Worm (Caenorhabditis elegans) whole organism, L4 larva: ENCODE results near the gene M70.3.
"Not testable (repeated sequence)": the region's sequence is repeated elsewhere in the genome, so short reads cannot be mapped to it uniquely, and the experiment has no call there.

Source experiments
- ceh-28 ChIP-seq: fragments of 150-350 bp; optimal IDR thresholded peaks from 2 replicates; lab custom pipeline; 2014; ENCODE audit warnings: missing biosample characterization, missing genetic modification reagents, missing genetic modification characterization
- dve-1 ChIP-seq: sonication (generic microtip); optimal IDR thresholded peaks from 2 replicates; lab custom pipeline; 2017; ENCODE audit warnings: antibody characterized with exemption, mild to moderate bottlenecking, missing genetic modification characterization, missing compliant biosample characterization; ENCODE audit not compliant: insufficient read depth
- gei-8 ChIP-seq: fragments of 200-800 bp; sonication (Bioruptor generic); optimal IDR thresholded peaks from 2 replicates; lab custom pipeline; 2018; ENCODE audit warnings: mild to moderate bottlenecking, missing genetic modification characterization, missing compliant biosample characterization
- lin-1 ChIP-seq: fragments of 200-800 bp; sonication (Bioruptor generic); IDR thresholded peaks from 2 replicates; pipeline ENCODE4 v1.3.6; 2022; ENCODE audit warnings: missing genetic modification reagents, missing genetic modification characterization, missing compliant biosample characterization
- lin-29 ChIP-seq: fragments of 200-800 bp; sonication (Bioruptor generic); IDR thresholded peaks from 2 replicates; pipeline ENCODE4 v1.3.6; 2022; ENCODE audit warnings: missing genetic modification reagents, missing genetic modification characterization, missing compliant biosample characterization
- nhr-11 ChIP-seq: fragments of 150-350 bp; optimal IDR thresholded peaks from 2 replicates; lab custom pipeline; 2014; ENCODE audit warnings: missing biosample characterization, missing genetic modification characterization
- unc-62 ChIP-seq, 3 experiments: fragments of 150-350 bp in 1 of 3; sonication (generic microtip); optimal IDR thresholded peaks in 2 of 3; peaks in 1 of 3; 1 replicate in 1 of 3; 2 replicates in 2 of 3; lab custom pipeline; 2014 to 2017; ENCODE audit warnings: missing biosample characterization in 3 of 3, missing genetic modification characterization in 3 of 3, missing genetic modification reagents in 3 of 3, missing genotype in 1 of 3
- zfp-3 ChIP-seq: fragments of 200-800 bp; sonication (Bioruptor generic); conservative IDR thresholded peaks from 2 replicates; pipeline ENCODE4 v1.3.6; 2022; ENCODE audit warnings: missing genetic modification reagents, missing genetic modification characterization, missing compliant biosample characterization

ce11 chrIV:2276543-2276942, 34.3 kb upstream of the M70.3 start:
- not testable (repeated sequence) for TF ChIP-seq dve-1 (tag; lab: Kevin White, UChicago); gei-8; nhr-11 (tag; lab: Kevin White, UChicago); ceh-28 (tag; lab: Kevin White, UChicago); zfp-3; unc-62 (GFP tag; optimal IDR thresholded peaks at IDR 0.05 in 1 of 2; lab: Kevin White, UChicago); unc-62 (tag; optimal IDR thresholded peaks at IDR 0.05; lab: Kevin White, UChicago); lin-29 (GFP tag; lab: Robert Waterston, UW); lin-1 (GFP tag; lab: Robert Waterston, UW)
